Fruit fly (Drosophila melanogaster): ENCODE data around the gene CG3777.

DNA sequence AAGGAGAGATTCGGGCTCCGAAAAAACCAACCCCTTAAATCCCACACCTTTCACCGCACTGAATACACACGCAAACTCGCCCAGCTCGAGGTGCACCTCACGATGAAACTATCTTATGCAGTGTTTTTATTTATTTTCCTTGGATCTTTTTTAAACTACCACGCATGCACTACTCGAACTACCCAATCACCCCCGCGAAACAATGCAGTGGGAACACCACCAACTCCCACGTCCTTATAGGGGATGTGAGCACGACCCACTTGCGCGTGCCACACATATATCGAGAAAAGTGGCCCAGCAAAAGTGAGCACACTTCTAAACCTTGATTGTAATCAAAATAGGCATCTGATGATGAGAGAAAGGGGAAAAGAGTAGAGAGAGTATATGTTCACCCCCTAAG is 2.9 kb upstream of the CG3777 start:
- TF ChIP-seq Dif (GFP tag; optimal IDR thresholded peaks at IDR 0.05; ENCODE audit: partially characterized antibody), result no peak
- no peak for TF ChIP-seq psq (GFP tag; optimal IDR thresholded peaks at IDR 0.05)
- no peak for TF ChIP-seq brk (GFP tag; optimal IDR thresholded peaks at IDR 0.05)
- TF ChIP-seq Sp1 (GFP tag; optimal IDR thresholded peaks at IDR 0.05), result no peak
- no peak for TF ChIP-seq Vsx2 (GFP tag; optimal IDR thresholded peaks at IDR 0.05; ENCODE audit: partially characterized antibody)
- TF ChIP-seq Hr78 (GFP tag; optimal IDR thresholded peaks at IDR 0.05), result no peak
- no peak for TF ChIP-seq N (GFP tag; optimal IDR thresholded peaks at IDR 0.05)
- no peak for TF ChIP-seq tai (GFP tag; optimal IDR thresholded peaks at IDR 0.05)
- no peak for TF ChIP-seq Mio (GFP tag; optimal IDR thresholded peaks at IDR 0.05)
- TF ChIP-seq dsf (GFP tag; optimal IDR thresholded peaks at IDR 0.05; ENCODE audit: borderline replicate concordance), result no peak
- TF ChIP-seq dl (GFP tag; optimal IDR thresholded peaks at IDR 0.05; ENCODE audit: insufficient read depth in 1 of 2, partially characterized antibody in 2 of 2), result no peak
- no peak for TF ChIP-seq CrebA (GFP tag; optimal IDR thresholded peaks at IDR 0.05; ENCODE audit: borderline replicate concordance)
- no peak for TF ChIP-seq OdsH (GFP tag; optimal IDR thresholded peaks at IDR 0.05)
- TF ChIP-seq br (GFP tag; optimal IDR thresholded peaks at IDR 0.05), result no peak
